Worm (Caenorhabditis elegans) whole organism, mixed stage, embryonic: ENCODE data around the gene unc-8.

Source experiments
- M03D4.4 ChIP-seq: sonication (generic microtip); optimal IDR thresholded peaks from 2 replicates; lab custom pipeline; 2017; ENCODE audit warnings: mild to moderate bottlenecking, missing genetic modification characterization, missing compliant biosample characterization
- bed-3 ChIP-seq: fragments of 200-800 bp; sonication (Bioruptor generic); optimal IDR thresholded peaks from 3 replicates; lab custom pipeline; 2018; ENCODE audit warnings: mild to moderate bottlenecking, missing genetic modification characterization, moderate library complexity, missing compliant biosample characterization
- blmp-1 ChIP-seq: fragments of 150-350 bp; optimal IDR thresholded peaks from 2 replicates; lab custom pipeline; 2014; ENCODE audit warnings: missing biosample characterization, missing genetic modification characterization
- ceh-39 ChIP-seq: fragments of 150-350 bp; optimal IDR thresholded peaks from 2 replicates; lab custom pipeline; 2014; ENCODE audit warnings: missing biosample characterization, missing genetic modification characterization
- ceh-43 ChIP-seq: fragments of 200-800 bp; sonication (Bioruptor generic); optimal IDR thresholded peaks from 2 replicates; lab custom pipeline; 2018; ENCODE audit warnings: mild to moderate bottlenecking, missing genetic modification characterization, moderate library complexity, missing compliant biosample characterization
- ceh-83 ChIP-seq: fragments of 200-800 bp; sonication (Bioruptor generic); optimal IDR thresholded peaks from 2 replicates; lab custom pipeline; 2018; ENCODE audit warnings: mild to moderate bottlenecking, missing genetic modification characterization, missing compliant biosample characterization
- ces-1 ChIP-seq: fragments of 150-350 bp; optimal IDR thresholded peaks from 2 replicates; lab custom pipeline; 2014; ENCODE audit warnings: missing biosample characterization, missing genetic modification reagents, missing genetic modification characterization
- cnd-1 ChIP-seq: fragments of 200-800 bp; sonication (Bioruptor generic); optimal IDR thresholded peaks from 2 replicates; lab custom pipeline; 2018; ENCODE audit warnings: mild to moderate bottlenecking, missing genetic modification characterization, missing compliant biosample characterization
- elt-1 ChIP-seq: sonication (generic microtip); optimal IDR thresholded peaks from 2 replicates; lab custom pipeline; 2017; ENCODE audit warnings: missing genetic modification characterization, mild to moderate bottlenecking, missing compliant biosample characterization, antibody characterized with exemption, moderate library complexity, borderline replicate concordance; ENCODE audit not compliant: insufficient read depth
- flh-1 ChIP-seq: fragments of 200-800 bp; sonication (Bioruptor generic); optimal IDR thresholded peaks from 2 replicates; lab custom pipeline; 2018; ENCODE audit warnings: mild to moderate bottlenecking, missing genetic modification characterization, moderate library complexity, missing compliant biosample characterization
- ham-2 ChIP-seq: fragments of 200-800 bp; sonication (Bioruptor generic); optimal IDR thresholded peaks from 2 replicates; lab custom pipeline; 2018; ENCODE audit warnings: mild to moderate bottlenecking, missing genetic modification characterization, missing compliant biosample characterization
- hlh-1 ChIP-seq: fragments of 150-350 bp; optimal IDR thresholded peaks from 2 replicates; lab custom pipeline; 2014; ENCODE audit warnings: missing biosample characterization, missing genetic modification reagents, missing genetic modification characterization
- lin-13 ChIP-seq: fragments of 150-350 bp; optimal IDR thresholded peaks from 2 replicates; lab custom pipeline; 2014; ENCODE audit warnings: missing biosample characterization, missing genetic modification characterization
- lsy-2 ChIP-seq: fragments of 150-350 bp; optimal IDR thresholded peaks from 2 replicates; lab custom pipeline; 2014; ENCODE audit warnings: missing biosample characterization, missing genetic modification characterization
- mab-5 ChIP-seq: fragments of 150-350 bp; optimal IDR thresholded peaks from 2 replicates; lab custom pipeline; 2014; ENCODE audit warnings: missing biosample characterization, missing genetic modification characterization
- mls-2 ChIP-seq: sonication (generic microtip); optimal IDR thresholded peaks from 2 replicates; lab custom pipeline; 2016; ENCODE audit warnings: mild to moderate bottlenecking, missing genetic modification characterization, moderate library complexity, missing compliant biosample characterization
- nhr-12 ChIP-seq: fragments of 150-350 bp; optimal IDR thresholded peaks from 2 replicates; lab custom pipeline; 2014; ENCODE audit warnings: missing biosample characterization, missing genetic modification characterization
- nhr-2 ChIP-seq: fragments of 150-350 bp; optimal IDR thresholded peaks from 2 replicates; lab custom pipeline; 2014; ENCODE audit warnings: missing biosample characterization, missing genetic modification characterization
- nhr-237 ChIP-seq: fragments of 150-350 bp; optimal IDR thresholded peaks from 2 replicates; lab custom pipeline; 2014; ENCODE audit warnings: missing biosample characterization, missing genetic modification characterization
- nhr-28 ChIP-seq: fragments of 150-350 bp; optimal IDR thresholded peaks from 2 replicates; lab custom pipeline; 2014; ENCODE audit warnings: missing biosample characterization, missing genetic modification characterization
- nhr-76 ChIP-seq: sonication (generic microtip); optimal IDR thresholded peaks from 2 replicates; lab custom pipeline; 2017; ENCODE audit warnings: missing biosample characterization, missing genetic modification characterization
- sem-2 ChIP-seq: fragments of 200-800 bp; sonication (Bioruptor generic); optimal IDR thresholded peaks from 2 replicates; lab custom pipeline; 2018; ENCODE audit warnings: mild to moderate bottlenecking, missing genetic modification characterization, missing compliant biosample characterization
- snpc-4 ChIP-seq: fragments of 150-350 bp; optimal IDR thresholded peaks from 2 replicates; lab custom pipeline; 2014; ENCODE audit warnings: missing biosample characterization, missing genetic modification characterization
- sptf-1 ChIP-seq: sonication (generic microtip); optimal IDR thresholded peaks from 2 replicates; lab custom pipeline; 2017; ENCODE audit warnings: mild to moderate bottlenecking, missing genetic modification characterization, moderate library complexity, missing compliant biosample characterization
- tbx-8 ChIP-seq: fragments of 200-800 bp; sonication (Bioruptor generic); optimal IDR thresholded peaks from 2 replicates; lab custom pipeline; 2018; ENCODE audit warnings: mild to moderate bottlenecking, missing genetic modification characterization, moderate library complexity, missing compliant biosample characterization
- unc-39 ChIP-seq: fragments of 150-350 bp; optimal IDR thresholded peaks from 2 replicates; lab custom pipeline; 2014; ENCODE audit warnings: missing biosample characterization, missing genetic modification characterization
- unc-62 ChIP-seq: fragments of 150-350 bp; optimal IDR thresholded peaks from 2 replicates; lab custom pipeline; 2014; ENCODE audit warnings: missing biosample characterization, missing genetic modification reagents, missing genetic modification characterization
- ztf-11 ChIP-seq: fragments of 150-350 bp; optimal IDR thresholded peaks from 2 replicates; lab custom pipeline; 2014; ENCODE audit warnings: missing biosample characterization, missing genetic modification characterization

unc-8 gene

DNA sequence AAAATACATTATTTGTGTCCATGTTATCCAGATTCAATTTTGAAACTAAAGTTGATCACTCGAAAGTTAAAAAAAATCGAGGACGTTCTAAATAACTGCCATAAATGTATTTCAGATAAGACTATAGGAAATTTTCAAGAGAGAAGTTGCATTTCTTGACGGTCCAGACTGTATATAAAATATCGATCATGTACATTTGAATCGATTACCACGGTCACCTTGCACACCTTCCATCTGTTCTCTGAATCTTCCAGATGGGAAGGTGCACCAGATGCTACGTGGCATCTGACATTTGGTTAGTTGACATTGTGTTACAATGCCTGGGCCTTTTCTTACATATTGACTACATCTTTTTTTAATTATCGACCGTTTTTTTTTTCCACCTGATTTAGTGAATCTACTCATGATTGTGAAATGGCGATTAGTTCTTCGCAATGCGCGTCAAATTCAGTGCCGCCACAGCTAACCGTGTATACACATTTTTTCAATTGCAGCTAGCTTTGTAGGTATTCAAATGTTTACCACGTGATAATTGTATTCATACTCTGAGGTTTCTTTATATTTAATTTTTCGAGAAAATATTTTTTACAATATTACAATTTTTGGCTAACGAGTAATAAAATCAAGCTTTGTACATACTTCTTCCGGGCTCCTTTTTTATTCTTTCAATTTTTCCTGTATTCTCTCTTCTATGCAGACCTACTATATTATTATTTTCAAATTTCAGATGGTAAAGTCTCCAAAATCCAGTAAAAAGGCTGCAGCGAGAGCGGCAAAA is 28.8 kb upstream of the unc-8 start, which contains the start of gene skr-16 (continued):
- no peak for TF ChIP-seq ham-2 (GFP tag; lab: Kevin White, UChicago)
- TF ChIP-seq, all 35 proteins: peak for 4

- no peak for TF ChIP-seq mls-2
- TF ChIP-seq ham-2 (GFP tag; lab: Kevin White, UChicago) = no peak
- no peak for TF ChIP-seq sem-2 (GFP tag; lab: Kevin White, UChicago)
- no peak for TF ChIP-seq blmp-1 (tag; lab: Kevin White, UChicago)
- no peak for TF ChIP-seq lin-13 (tag; lab: Kevin White, UChicago)
- no peak for TF ChIP-seq ceh-39 (tag; lab: Kevin White, UChicago)
- TF ChIP-seq ceh-83 (GFP tag; lab: Kevin White, UChicago) = no peak
- no peak for TF ChIP-seq cnd-1 (tag; lab: Kevin White, UChicago)
Observed at ce11 chrIV:7171222-7171621, 25.7 kb upstream of the unc-8 start, which contains the start of gene str-220. str-220 (minus strand) TSS chrIV:7171322.

DNA sequence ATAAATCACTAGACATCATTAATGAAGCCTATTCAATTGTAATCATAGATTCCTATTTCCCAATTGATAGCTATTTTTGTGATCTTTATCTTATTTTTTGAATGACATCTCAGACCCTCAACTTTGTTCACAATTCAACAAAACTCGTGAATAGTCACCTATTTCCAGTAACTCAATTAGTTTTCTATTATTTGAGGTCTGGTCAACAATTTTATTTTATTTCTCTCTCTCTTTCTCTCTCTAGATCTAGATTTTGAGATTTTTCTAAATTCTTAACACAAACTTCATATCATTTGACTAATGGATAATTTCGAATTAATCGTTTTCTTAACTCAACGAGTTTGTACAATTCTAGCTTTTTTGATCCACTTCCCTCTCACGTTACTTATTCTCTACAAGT is 23.5 kb upstream of the unc-8 start, which contains the start of gene str-1:
Gene str-1 (plus strand): TSS at position 301 of the 400 bp plus-strand sequence.
- TF ChIP-seq hlh-1 (tag; lab: Kevin White, UChicago) = no peak
- TF ChIP-seq ham-2 (GFP tag; lab: Kevin White, UChicago) = no peak
- no peak for TF ChIP-seq sptf-1
- TF ChIP-seq flh-1 = no peak
- TF ChIP-seq nhr-12 = no peak
- TF ChIP-seq nhr-76 = no peak
- TF ChIP-seq mls-2 = no peak
- TF ChIP-seq ces-1 (GFP tag; lab: Kevin White, UChicago) = no peak
- no peak for TF ChIP-seq nhr-237
- TF ChIP-seq ztf-11 (tag; lab: Kevin White, UChicago) = no peak
- TF ChIP-seq nhr-28 (tag; lab: Kevin White, UChicago) = no peak
- TF ChIP-seq tbx-8 (GFP tag; lab: Kevin White, UChicago) = no peak
- TF ChIP-seq unc-39 (tag; lab: Kevin White, UChicago) = no peak
- TF ChIP-seq sem-2 (GFP tag; lab: Kevin White, UChicago) = no peak
- TF ChIP-seq bed-3 = no peak
- no peak for TF ChIP-seq nhr-2 (tag; lab: Kevin White, UChicago)
- no peak for TF ChIP-seq lsy-2
- TF ChIP-seq ceh-39 (tag; lab: Kevin White, UChicago) = no peak
- no peak for TF ChIP-seq unc-62 (GFP tag; lab: Kevin White, UChicago)

ce11 chrIV:7175346-7175745 is 21.6 kb upstream of the unc-8 start, which contains the start of gene C42D4.19:
C42D4.19 (plus strand) TSS chrIV:7175646.
- no peak for TF ChIP-seq cnd-1 (tag; lab: Kevin White, UChicago)
- TF ChIP-seq mls-2 = no peak
- no peak for TF ChIP-seq ceh-39 (tag; lab: Kevin White, UChicago)
- TF ChIP-seq ztf-11 (tag; lab: Kevin White, UChicago) = no peak
- TF ChIP-seq unc-39 (tag; lab: Kevin White, UChicago) = no peak

DNA sequence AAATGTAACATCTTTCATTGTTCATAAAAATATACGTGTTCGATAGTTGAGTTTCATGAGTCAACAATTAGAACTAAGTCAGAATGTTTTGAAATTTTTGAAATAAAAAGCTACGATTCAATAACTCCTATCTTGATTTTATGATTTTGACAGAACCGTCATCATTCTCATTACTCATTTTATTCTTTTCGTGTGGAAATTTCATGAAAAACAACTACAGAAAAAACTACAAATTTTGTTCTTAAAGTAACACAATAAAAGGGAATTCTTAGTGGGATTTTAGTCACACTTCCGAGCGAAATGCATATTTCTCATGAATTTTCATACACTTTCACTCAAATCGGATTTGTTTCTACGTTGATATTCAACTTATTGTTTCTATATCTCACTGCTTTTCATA is 20.1 kb upstream of the unc-8 start, which contains the start of gene str-44:
Gene str-44 (plus strand): TSS at position 301 of the 400 bp plus-strand sequence.
- TF ChIP-seq lin-13 (tag; lab: Kevin White, UChicago) (no peak), M03D4.4 (tag; lab: Kevin White, UChicago) (no peak), ceh-43 (GFP tag; lab: Kevin White, UChicago) (no peak), sem-2 (GFP tag; lab: Kevin White, UChicago) (no peak), sptf-1 (no peak), snpc-4 (tag; lab: Kevin White, UChicago) (no peak), ceh-39 (tag; lab: Kevin White, UChicago) (no peak), unc-62 (GFP tag; lab: Kevin White, UChicago) (no peak), elt-1 (tag; lab: Kevin White, UChicago) (no peak), nhr-2 (tag; lab: Kevin White, UChicago) (no peak), mab-5 (no peak)

DNA sequence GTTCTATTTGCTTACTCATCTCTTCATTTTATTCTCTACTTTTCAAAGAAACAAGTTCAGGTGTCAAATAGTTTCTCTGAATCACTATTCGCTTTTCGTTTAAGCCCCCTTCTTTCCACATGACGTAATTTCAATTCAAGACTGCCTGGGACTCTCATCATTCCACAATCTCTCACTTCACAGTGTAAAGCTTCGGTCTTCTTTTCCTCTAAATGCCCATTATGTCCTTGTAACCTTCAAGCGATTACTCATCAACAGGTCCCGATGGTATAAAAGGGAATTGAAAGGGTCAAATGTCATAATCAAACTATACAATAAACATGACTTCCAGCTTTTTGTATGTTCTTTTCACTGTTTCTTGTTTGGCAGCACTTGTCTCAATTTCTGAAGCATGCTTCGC is 18.0 kb upstream of the unc-8 start, which contains the start of gene C42D4.3:
Gene C42D4.3 (plus strand): TSS at position 298 of the 400 bp plus-strand sequence.
- TF ChIP-seq ceh-39 (tag; lab: Kevin White, UChicago) = no peak
- TF ChIP-seq, all 35 proteins: peak for 0
